Worm (Caenorhabditis elegans) whole organism, L4 larva: Measurements from ENCODE around the gene F11D11.3.

Source experiments
- D1046.2 ChIP-seq: fragments of 200-800 bp; sonication (Bioruptor generic); IDR thresholded peaks from 2 replicates; pipeline ENCODE4 v1.3.6; 2022; ENCODE audit warnings: missing genetic modification characterization, missing compliant biosample characterization
- F26F4.8 ChIP-seq: fragments of 200-800 bp; sonication (Bioruptor generic); conservative IDR thresholded peaks from 2 replicates; pipeline ENCODE4 v1.3.6; 2022; ENCODE audit warnings: missing genetic modification characterization, missing compliant biosample characterization
- F44E2.7 ChIP-seq: fragments of 200-800 bp; sonication (Bioruptor generic); IDR thresholded peaks from 2 replicates; pipeline ENCODE4 v2.1.2; 2022; ENCODE audit warnings: missing genetic modification characterization, missing compliant biosample characterization
- F49E8.2 ChIP-seq: sonication (generic microtip); optimal IDR thresholded peaks from 2 replicates; lab custom pipeline; 2016; ENCODE audit warnings: missing compliant biosample characterization, mild to moderate bottlenecking, missing genetic modification characterization, borderline replicate concordance
- Y5F2A.4 ChIP-seq: fragments of 200-800 bp; sonication (Bioruptor generic); optimal IDR thresholded peaks from 2 replicates; lab custom pipeline; 2018; ENCODE audit warnings: mild to moderate bottlenecking, missing genetic modification characterization, missing compliant biosample characterization
- aha-1 ChIP-seq: fragments of 150-350 bp; peaks from one replicate; lab custom pipeline; 2014; ENCODE audit warnings: missing biosample characterization, missing genetic modification characterization
- ceh-20 ChIP-seq: fragments of 200-800 bp; sonication (Bioruptor generic); IDR thresholded peaks from 2 replicates; pipeline ENCODE4 v1.3.6; 2022; ENCODE audit warnings: missing genetic modification reagents, missing genetic modification characterization, missing compliant biosample characterization
- ceh-32 ChIP-seq: sonication (generic microtip); optimal IDR thresholded peaks from 2 replicates; lab custom pipeline; 2016; ENCODE audit warnings: mild to moderate bottlenecking, missing genetic modification characterization, missing compliant biosample characterization; ENCODE audit not compliant: poor library complexity
- ces-1 ChIP-seq: fragments of 150-350 bp; sonication (generic microtip); optimal IDR thresholded peaks from 4 replicates; lab custom pipeline; 2014; ENCODE audit warnings: missing biosample characterization, missing genetic modification reagents, missing genetic modification characterization
- daf-12 ChIP-seq: fragments of 150-350 bp; optimal IDR thresholded peaks from 2 replicates; lab custom pipeline; 2014; ENCODE audit warnings: missing biosample characterization, missing genetic modification reagents, missing genetic modification characterization
- egl-27 ChIP-seq: sonication (generic microtip); optimal IDR thresholded peaks from 3 replicates; lab custom pipeline; 2017; ENCODE audit warnings: missing biosample characterization, missing genetic modification reagents, missing genetic modification characterization
- hif-1 ChIP-seq, 2 experiments: sonication (generic microtip); optimal IDR thresholded peaks; 2 replicates each; lab custom pipeline; 2016 to 2017; ENCODE audit warnings: missing compliant biosample characterization in 2 of 2, missing genetic modification characterization in 2 of 2, missing genetic modification reagents in 2 of 2, missing genotype in 2 of 2, mild to moderate bottlenecking in 1 of 2
- lir-3 ChIP-seq: sonication (generic microtip); optimal IDR thresholded peaks from 2 replicates; lab custom pipeline; 2016; ENCODE audit warnings: mild to moderate bottlenecking, missing genetic modification characterization, missing compliant biosample characterization
- lsy-2 ChIP-seq, 2 experiments: fragments of 150-350 bp in 1 of 2; sonication (generic microtip) in 1 of 2; optimal IDR thresholded peaks; 2 replicates each; lab custom pipeline; 2014 to 2017; ENCODE audit warnings: missing biosample characterization in 2 of 2, missing genetic modification characterization in 2 of 2
- madf-5 ChIP-seq, 2 experiments: fragments of 200-800 bp; sonication (Bioruptor generic); IDR thresholded peaks; 2 replicates each; pipeline ENCODE4 v1.3.6; 2022; ENCODE audit warnings: missing compliant biosample characterization in 2 of 2, missing genetic modification characterization in 2 of 2
- mdl-1 ChIP-seq, 2 experiments: fragments of 150-350 bp in 1 of 2; sonication (generic microtip) in 1 of 2; optimal IDR thresholded peaks; 2 replicates each; lab custom pipeline; 2014 to 2017; ENCODE audit warnings: missing biosample characterization in 2 of 2, missing genetic modification characterization in 2 of 2
- mes-2 ChIP-seq: sonication (generic microtip); optimal IDR thresholded peaks from 2 replicates; lab custom pipeline; 2016; ENCODE audit warnings: missing genotype, mild to moderate bottlenecking, missing genetic modification characterization, missing compliant biosample characterization; ENCODE audit not compliant: poor library complexity, severe bottlenecking
- nhr-10 ChIP-seq: fragments of 150-350 bp; optimal IDR thresholded peaks from 2 replicates; lab custom pipeline; 2014; ENCODE audit warnings: missing biosample characterization, missing genetic modification characterization
- nhr-111 ChIP-seq: fragments of 200-800 bp; sonication (Bioruptor generic); optimal IDR thresholded peaks from 2 replicates; lab custom pipeline; 2018; ENCODE audit warnings: mild to moderate bottlenecking, missing genetic modification characterization, missing compliant biosample characterization
- nhr-237 ChIP-seq: sonication (generic microtip); optimal IDR thresholded peaks from 2 replicates; lab custom pipeline; 2017; ENCODE audit warnings: missing biosample characterization, missing genetic modification characterization
- saeg-2 ChIP-seq: fragments of 200-800 bp; sonication (Bioruptor generic); IDR thresholded peaks from 2 replicates; pipeline ENCODE4 v1.3.6; 2022; ENCODE audit warnings: missing genetic modification reagents, missing genetic modification characterization, missing compliant biosample characterization
- sdz-12 ChIP-seq: fragments of 200-800 bp; sonication (Bioruptor generic); optimal IDR thresholded peaks from 2 replicates; lab custom pipeline; 2018; ENCODE audit warnings: mild to moderate bottlenecking, missing genetic modification characterization, missing compliant biosample characterization
- spr-1 ChIP-seq: sonication (generic microtip); optimal IDR thresholded peaks from 2 replicates; lab custom pipeline; 2016; ENCODE audit warnings: mild to moderate bottlenecking, missing genetic modification characterization, missing compliant biosample characterization
- zag-1 ChIP-seq: fragments of 150-350 bp; optimal IDR thresholded peaks from 2 replicates; lab custom pipeline; 2014; ENCODE audit warnings: missing biosample characterization, missing genetic modification characterization

F11D11.3 gene

ce11 chrV:18709203-18709860 is 50.7 kb downstream of the F11D11.3 start, which contains the start of gene Y17D7C.6:
TSS of gene Y17D7C.6 (plus strand) at chrV:18709810.
- 0 out of 4 replicates have a peak, but pooled peaks of 1 of the 2 experiments have one; percentile 75 for TF ChIP-seq madf-5 (GFP tag; IDR thresholded peaks at IDR 0.05; lab: Robert Waterston, UW)
- no peak for TF ChIP-seq ceh-20 (GFP tag; lab: Robert Waterston, UW)
- TF ChIP-seq saeg-2 = 0 out of 2 replicates have a peak, but pooled peaks have one; percentile 30

- TF ChIP-seq D1046.2 (GFP tag; lab: Robert Waterston, UW) (no peak), F44E2.7 (GFP tag; lab: Robert Waterston, UW) (0 out of 2 replicates have a peak, but pooled peaks have one; percentile 4), sdz-12 (no peak), spr-1 (tag; lab: Kevin White, UChicago) (no peak), egl-27 (tag; lab: Kevin White, UChicago) (no peak), zag-1 (no peak), ceh-32 (tag; lab: Kevin White, UChicago) (no peak), lir-3 (tag; lab: Kevin White, UChicago) (no peak), aha-1 (peak; percentile 83), daf-12 (no peak), nhr-111 (GFP tag; lab: Kevin White, UChicago) (no peak), hif-1 (tag; optimal IDR thresholded peaks at IDR 0.05; lab: Kevin White, UChicago) (no peak), nhr-237 (tag; lab: Kevin White, UChicago) (no peak), madf-5 (GFP tag; IDR thresholded peaks at IDR 0.05; lab: Robert Waterston, UW) (0 out of 4 replicates have a peak, but pooled peaks of 1 of the 2 experiments have one; percentile 19), lsy-2 (tag; optimal IDR thresholded peaks at IDR 0.05; lab: Kevin White, UChicago) (no peak), F49E8.2 (tag; lab: Kevin White, UChicago) (no peak), F26F4.8 (0 out of 2 replicates have a peak, but pooled peaks have one; percentile 49), Y5F2A.4 (GFP tag; lab: Kevin White, UChicago) (no peak), mes-2 (no peak), mdl-1 (tag; optimal IDR thresholded peaks at IDR 0.05; lab: Kevin White, UChicago) (no peak), nhr-10 (tag; lab: Kevin White, UChicago) (no peak), ces-1 (GFP tag; lab: Kevin White, UChicago) (no peak)
Observed at ce11 chrV:18708015-18708414, 52.1 kb downstream of the F11D11.3 start.
